Worm (Caenorhabditis elegans) whole organism, midembryonic: ENCODE measurements around the gene Y45F3A.4.

ENCODE experiments used
- T22C8.4 ChIP-seq: fragments of 200-800 bp; sonication (Bioruptor generic); IDR thresholded peaks from 2 replicates; pipeline ENCODE4 v1.3.6; 2022; ENCODE audit warnings: missing genetic modification characterization, missing compliant biosample characterization
- cog-1 ChIP-seq: sonication (generic microtip); optimal IDR thresholded peaks from 2 replicates; lab custom pipeline; 2016; ENCODE audit warnings: missing genetic modification characterization, missing compliant biosample characterization
- flt-1 ChIP-seq: fragments of 200-800 bp; sonication (Bioruptor generic); IDR thresholded peaks from 2 replicates; pipeline ENCODE4 v1.3.6; 2022; ENCODE audit warnings: missing genetic modification characterization, missing compliant biosample characterization
- klf-2 ChIP-seq: fragments of 200-800 bp; sonication (Bioruptor generic); conservative IDR thresholded peaks from 2 replicates; pipeline ENCODE4 v1.3.6; 2022; ENCODE audit warnings: missing genetic modification reagents, missing genetic modification characterization, missing compliant biosample characterization
- ref-1 ChIP-seq: fragments of 200-800 bp; sonication (Bioruptor generic); conservative IDR thresholded peaks from 2 replicates; pipeline ENCODE4 v1.3.6; 2022; ENCODE audit warnings: missing genetic modification reagents, missing genetic modification characterization, missing compliant biosample characterization
- tab-1 ChIP-seq: fragments of 200-800 bp; sonication (Bioruptor generic); IDR thresholded peaks from 2 replicates; pipeline ENCODE4 v1.3.6; 2022; ENCODE audit warnings: missing genetic modification characterization, missing compliant biosample characterization
- ztf-23 ChIP-seq: fragments of 200-800 bp; sonication (Bioruptor generic); IDR thresholded peaks from 2 replicates; pipeline ENCODE4 v1.3.6; 2022; ENCODE audit warnings: missing genetic modification reagents, missing genetic modification characterization, missing compliant biosample characterization
- ztf-29 ChIP-seq: fragments of 200-800 bp; sonication (Bioruptor generic); IDR thresholded peaks from 2 replicates; pipeline ENCODE4 v1.3.6; 2022; ENCODE audit warnings: missing genetic modification reagents, missing genetic modification characterization, missing compliant biosample characterization

ce11 chrIII:10565926-10566325 is 9.3 kb downstream of the Y45F3A.4 start, which contains the start of gene acdh-11:
- TF ChIP-seq ztf-29 (GFP tag; lab: Robert Waterston, UW) (no peak), flt-1 (no peak), cog-1 (tag; lab: Kevin White, UChicago) (no peak), tab-1 (GFP tag; lab: Robert Waterston, UW) (no peak), klf-2 (GFP tag; lab: Robert Waterston, UW) (no peak), T22C8.4 (GFP tag; lab: Robert Waterston, UW) (no peak), ref-1 (GFP tag; lab: Robert Waterston, UW) (no peak), ztf-23 (GFP tag; lab: Robert Waterston, UW) (no peak)
